Worm (Caenorhabditis elegans) whole organism, late embryonic: Measurements from ENCODE around the gene affl-2.

ENCODE experiments used
- C38D4.7 ChIP-seq: fragments of 200-800 bp; sonication (Bioruptor generic); optimal IDR thresholded peaks from 2 replicates; lab custom pipeline; 2018; ENCODE audit warnings: mild to moderate bottlenecking, missing genetic modification characterization, moderate library complexity, missing compliant biosample characterization
- F13H6.1 ChIP-seq: sonication (generic microtip); optimal IDR thresholded peaks from 2 replicates; lab custom pipeline; 2016; ENCODE audit warnings: missing genetic modification characterization, missing compliant biosample characterization
- K02D7.2 ChIP-seq: sonication (generic microtip); optimal IDR thresholded peaks from 2 replicates; lab custom pipeline; 2017; ENCODE audit warnings: mild to moderate bottlenecking, missing genetic modification characterization, missing compliant biosample characterization
- T23F11.4 ChIP-seq: fragments of 200-800 bp; sonication (Bioruptor generic); optimal IDR thresholded peaks from 2 replicates; lab custom pipeline; 2018; ENCODE audit warnings: mild to moderate bottlenecking, missing genetic modification characterization, missing compliant biosample characterization
- ahr-1 ChIP-seq: sonication (generic microtip); optimal IDR thresholded peaks from 2 replicates; lab custom pipeline; 2016; ENCODE audit warnings: missing genetic modification characterization, missing compliant biosample characterization
- ama-1 ChIP-seq: fragments of 150-350 bp; optimal IDR thresholded peaks from 2 replicates; lab custom pipeline; 2014
- ceh-14 ChIP-seq: sonication (generic microtip); optimal IDR thresholded peaks from 2 replicates; lab custom pipeline; 2016; ENCODE audit warnings: missing genotype, missing genetic modification characterization, missing compliant biosample characterization
- ceh-18 ChIP-seq: sonication (generic microtip); optimal IDR thresholded peaks from 2 replicates; lab custom pipeline; 2016; ENCODE audit warnings: missing genetic modification characterization, missing compliant biosample characterization
- ceh-19 ChIP-seq: fragments of 200-800 bp; sonication (Bioruptor generic); optimal IDR thresholded peaks from 2 replicates; lab custom pipeline; 2018; ENCODE audit warnings: mild to moderate bottlenecking, missing genetic modification characterization, missing compliant biosample characterization
- ceh-24 ChIP-seq: sonication (generic microtip); optimal IDR thresholded peaks from 2 replicates; lab custom pipeline; 2016; ENCODE audit warnings: mild to moderate bottlenecking, missing genetic modification characterization, missing compliant biosample characterization
- ceh-31 ChIP-seq: sonication (generic microtip); optimal IDR thresholded peaks from 2 replicates; lab custom pipeline; 2016; ENCODE audit warnings: missing genetic modification characterization, missing compliant biosample characterization
- ceh-45 ChIP-seq: fragments of 200-800 bp; sonication (Bioruptor generic); IDR thresholded peaks from 2 replicates; pipeline ENCODE4 v1.3.6; 2022; ENCODE audit warnings: missing genetic modification reagents, missing genetic modification characterization, missing compliant biosample characterization
- ceh-6 ChIP-seq: fragments of 200-800 bp; sonication (Bioruptor generic); optimal IDR thresholded peaks from 2 replicates; lab custom pipeline; 2018; ENCODE audit warnings: mild to moderate bottlenecking, missing genetic modification characterization, missing compliant biosample characterization
- ceh-9 ChIP-seq: sonication (generic microtip); optimal IDR thresholded peaks from 2 replicates; lab custom pipeline; 2016; ENCODE audit warnings: mild to moderate bottlenecking, missing genetic modification characterization, inconsistent platforms, missing compliant biosample characterization
- che-1 ChIP-seq: sonication (generic microtip); optimal IDR thresholded peaks from 2 replicates; lab custom pipeline; 2016; ENCODE audit warnings: mild to moderate bottlenecking, missing genetic modification characterization, missing compliant biosample characterization
- dmd-4 ChIP-seq: sonication (generic microtip); optimal IDR thresholded peaks from 2 replicates; lab custom pipeline; 2016; ENCODE audit warnings: borderline replicate concordance, missing genetic modification characterization, missing compliant biosample characterization
- dve-1 ChIP-seq: sonication (generic microtip); optimal IDR thresholded peaks from 2 replicates; lab custom pipeline; 2017; ENCODE audit warnings: antibody characterized with exemption, mild to moderate bottlenecking, missing genetic modification characterization, missing compliant biosample characterization
- elt-4 ChIP-seq: sonication (generic microtip); optimal IDR thresholded peaks from 2 replicates; lab custom pipeline; 2016; ENCODE audit warnings: missing genetic modification characterization, missing compliant biosample characterization
- ets-4 ChIP-seq: sonication (generic microtip); optimal IDR thresholded peaks from 2 replicates; lab custom pipeline; 2016; ENCODE audit warnings: missing genetic modification characterization, missing compliant biosample characterization
- fkh-6 ChIP-seq: sonication (generic microtip); optimal IDR thresholded peaks from 2 replicates; lab custom pipeline; 2016; ENCODE audit warnings: missing genetic modification characterization, missing compliant biosample characterization
- gmeb-2 ChIP-seq: sonication (generic microtip); optimal IDR thresholded peaks from 2 replicates; lab custom pipeline; 2016; ENCODE audit warnings: missing genetic modification characterization, inconsistent platforms, missing compliant biosample characterization
- hlh-13 ChIP-seq: fragments of 200-800 bp; sonication (Bioruptor generic); optimal IDR thresholded peaks from 2 replicates; lab custom pipeline; 2018; ENCODE audit warnings: mild to moderate bottlenecking, missing genetic modification characterization, missing compliant biosample characterization
- hlh-8 ChIP-seq: sonication (generic microtip); optimal IDR thresholded peaks from 2 replicates; lab custom pipeline; 2016; ENCODE audit warnings: missing genotype, missing genetic modification characterization, missing compliant biosample characterization
- lim-6 ChIP-seq: sonication (generic microtip); optimal IDR thresholded peaks from 2 replicates; lab custom pipeline; 2016; ENCODE audit warnings: missing genetic modification characterization, missing compliant biosample characterization
- lin-11 ChIP-seq: fragments of 200-800 bp; sonication (Bioruptor generic); optimal IDR thresholded peaks from 2 replicates; lab custom pipeline; 2018; ENCODE audit warnings: mild to moderate bottlenecking, missing genetic modification characterization, missing compliant biosample characterization
- madf-2 ChIP-seq: sonication (generic microtip); optimal IDR thresholded peaks from 2 replicates; lab custom pipeline; 2017; ENCODE audit warnings: missing genetic modification characterization, missing compliant biosample characterization
- mec-3 ChIP-seq: sonication (generic microtip); optimal IDR thresholded peaks from 2 replicates; lab custom pipeline; 2016; ENCODE audit warnings: borderline replicate concordance, missing genetic modification characterization, missing compliant biosample characterization
- nfya-1 ChIP-seq: sonication (generic microtip); optimal IDR thresholded peaks from 2 replicates; lab custom pipeline; 2017; ENCODE audit warnings: missing genetic modification characterization, mild to moderate bottlenecking, missing compliant biosample characterization, antibody characterized with exemption, moderate library complexity
- nhr-11 ChIP-seq: fragments of 150-350 bp; optimal IDR thresholded peaks from 2 replicates; lab custom pipeline; 2014; ENCODE audit warnings: missing biosample characterization, missing genetic modification characterization
- npax-4 ChIP-seq: sonication (generic microtip); optimal IDR thresholded peaks from 2 replicates; lab custom pipeline; 2016; ENCODE audit warnings: missing genetic modification characterization, missing compliant biosample characterization
- odd-2 ChIP-seq: sonication (generic microtip); optimal IDR thresholded peaks from 2 replicates; lab custom pipeline; 2017; ENCODE audit warnings: antibody characterized with exemption, mild to moderate bottlenecking, missing genetic modification characterization, missing compliant biosample characterization
- pag-3 ChIP-seq: sonication (generic microtip); optimal IDR thresholded peaks from 2 replicates; lab custom pipeline; 2016; ENCODE audit warnings: missing compliant biosample characterization, missing genetic modification characterization, borderline replicate concordance
- pat-9 ChIP-seq: fragments of 200-800 bp; sonication (Bioruptor generic); optimal IDR thresholded peaks from 2 replicates; lab custom pipeline; 2018; ENCODE audit warnings: mild to moderate bottlenecking, missing genetic modification characterization, moderate library complexity, missing compliant biosample characterization
- pha-2 ChIP-seq: sonication (generic microtip); optimal IDR thresholded peaks from 2 replicates; lab custom pipeline; 2017; ENCODE audit warnings: mild to moderate bottlenecking, missing genetic modification characterization, missing compliant biosample characterization
- pqm-1 ChIP-seq: sonication (generic microtip); optimal IDR thresholded peaks from 2 replicates; lab custom pipeline; 2016; ENCODE audit warnings: missing genetic modification characterization, missing compliant biosample characterization
- pros-1 ChIP-seq: fragments of 150-350 bp; optimal IDR thresholded peaks from 2 replicates; lab custom pipeline; 2014; ENCODE audit warnings: missing biosample characterization, missing genetic modification reagents, missing genetic modification characterization
- rnt-1 ChIP-seq: sonication (generic microtip); optimal IDR thresholded peaks from 2 replicates; lab custom pipeline; 2016; ENCODE audit warnings: missing genetic modification characterization, missing compliant biosample characterization
- sdc-2 ChIP-seq: sonication (generic microtip); optimal IDR thresholded peaks from 2 replicates; lab custom pipeline; 2016; ENCODE audit warnings: missing genotype, missing genetic modification characterization, missing compliant biosample characterization
- sox-2 ChIP-seq: fragments of 200-800 bp; sonication (Bioruptor generic); IDR thresholded peaks from 2 replicates; pipeline ENCODE4 v1.3.6; 2022; ENCODE audit warnings: missing genetic modification reagents, missing genetic modification characterization, missing compliant biosample characterization
- sox-4 ChIP-seq: sonication (generic microtip); optimal IDR thresholded peaks from 2 replicates; lab custom pipeline; 2017; ENCODE audit warnings: mild to moderate bottlenecking, missing genetic modification characterization, inconsistent platforms, missing compliant biosample characterization
- tbx-2 ChIP-seq: sonication (generic microtip); optimal IDR thresholded peaks from 2 replicates; lab custom pipeline; 2016; ENCODE audit warnings: missing genetic modification characterization, missing compliant biosample characterization
- tbx-7 ChIP-seq: sonication (generic microtip); optimal IDR thresholded peaks from 2 replicates; lab custom pipeline; 2016; ENCODE audit warnings: missing genotype, missing genetic modification characterization, missing compliant biosample characterization
- ztf-16 ChIP-seq: sonication (generic microtip); optimal IDR thresholded peaks from 2 replicates; lab custom pipeline; 2017; ENCODE audit warnings: missing genetic modification characterization, missing compliant biosample characterization

Gene affl-2

ce11 chrIII:437033-437432 lies 2.3 kb downstream of the affl-2 start:
- TF ChIP-seq ceh-9 (tag; lab: Kevin White, UChicago) (no peak), pag-3 (tag; lab: Kevin White, UChicago) (no peak), odd-2 (tag; lab: Kevin White, UChicago) (no peak), tbx-7 (tag; lab: Kevin White, UChicago) (no peak), nfya-1 (tag; lab: Kevin White, UChicago) (no peak), ztf-16 (tag; lab: Kevin White, UChicago) (no peak), hlh-8 (tag; lab: Kevin White, UChicago) (no peak), ceh-18 (no peak), madf-2 (tag; lab: Kevin White, UChicago) (no peak), tbx-2 (tag; lab: Kevin White, UChicago) (no peak), sdc-2 (tag; lab: Kevin White, UChicago) (no peak)

ce11 chrIII:439926-440325 lies 5.2 kb downstream of the affl-2 start, which contains the start of gene affl-1:
Gene affl-1 (plus strand): TSS chrIII:440226.
- TF ChIP-seq npax-4 (tag; lab: Kevin White, UChicago) = no peak
- no peak for TF ChIP-seq ets-4
- TF ChIP-seq gmeb-2 = no peak
- TF ChIP-seq ahr-1 (tag; lab: Kevin White, UChicago) = no peak
- no peak for TF ChIP-seq pag-3 (tag; lab: Kevin White, UChicago)
- TF ChIP-seq K02D7.2 (tag; lab: Kevin White, UChicago) = no peak
- no peak for TF ChIP-seq sox-4
- TF ChIP-seq ceh-14 = no peak
- TF ChIP-seq ceh-45 (GFP tag; lab: Robert Waterston, UW) = no peak
- no peak for TF ChIP-seq pqm-1
- TF ChIP-seq hlh-8 (tag; lab: Kevin White, UChicago) = no peak
- TF ChIP-seq fkh-6 = no peak
- TF ChIP-seq nfya-1 (tag; lab: Kevin White, UChicago) = no peak
- TF ChIP-seq rnt-1 (tag; lab: Kevin White, UChicago) = no peak
- no peak for TF ChIP-seq F13H6.1
- no peak for TF ChIP-seq pros-1
- TF ChIP-seq, all 69 proteins: peak for 0

ce11 chrIII:444101-444500 lies 9.4 kb downstream of the affl-2 start, which contains the start of gene Y55B1BR.8:
Gene Y55B1BR.8 (plus strand): TSS chrIII:444401.
- TF ChIP-seq madf-2 (tag; lab: Kevin White, UChicago) (no peak), hlh-8 (tag; lab: Kevin White, UChicago) (no peak), hlh-13 (GFP tag; lab: Kevin White, UChicago) (no peak), dmd-4 (tag; lab: Kevin White, UChicago) (no peak), ceh-9 (tag; lab: Kevin White, UChicago) (no peak), ztf-16 (tag; lab: Kevin White, UChicago) (no peak), lim-6 (no peak), nhr-11 (tag; lab: Kevin White, UChicago) (no peak), sox-2 (no peak), T23F11.4 (GFP tag; lab: Kevin White, UChicago) (no peak), ama-1 (lab: Kevin White, UChicago) (no peak), ceh-31 (tag; lab: Kevin White, UChicago) (no peak), dve-1 (tag; lab: Kevin White, UChicago) (no peak), npax-4 (tag; lab: Kevin White, UChicago) (no peak), mec-3 (tag; lab: Kevin White, UChicago) (no peak), elt-4 (tag; lab: Kevin White, UChicago) (no peak)

- TF ChIP-seq ceh-6 (GFP tag; lab: Kevin White, UChicago) (peak; percentile 62), sox-4 (peak; percentile 48), lin-11 (tag; lab: Kevin White, UChicago) (peak; percentile 37), ceh-24 (tag; lab: Kevin White, UChicago) (peak; percentile 4), che-1 (tag; lab: Kevin White, UChicago) (peak; percentile 50), pha-2 (tag; lab: Kevin White, UChicago) (peak; percentile 45), hlh-13 (GFP tag; lab: Kevin White, UChicago) (peak; percentile 59), C38D4.7 (GFP tag; lab: Kevin White, UChicago) (peak; percentile 40), K02D7.2 (tag; lab: Kevin White, UChicago) (peak; percentile 48), T23F11.4 (GFP tag; lab: Kevin White, UChicago) (peak; percentile 3), ceh-19 (GFP tag; lab: Kevin White, UChicago) (peak; percentile 25), pat-9 (tag; lab: Kevin White, UChicago) (peak; percentile 21), gmeb-2 (peak; percentile 54)
Measured at ce11 chrIII:445515-445914, 10.8 kb downstream of the affl-2 start.
